Worm (Caenorhabditis elegans) whole organism, L1 larva: ENCODE measurements around the gene hmit-1.3.

Source experiments
- C04F5.9 ChIP-seq: sonication (generic microtip); optimal IDR thresholded peaks from 2 replicates; lab custom pipeline; 2016; ENCODE audit warnings: missing genetic modification characterization, missing compliant biosample characterization
- C16A3.4 ChIP-seq: fragments of 150-350 bp; optimal IDR thresholded peaks from 2 replicates; lab custom pipeline; 2014; ENCODE audit warnings: missing biosample characterization, missing genetic modification characterization
- C34B4.2 ChIP-seq: sonication (generic microtip); optimal IDR thresholded peaks from 2 replicates; lab custom pipeline; 2017; ENCODE audit warnings: mild to moderate bottlenecking, missing genetic modification characterization, missing compliant biosample characterization
- F16B12.6 ChIP-seq: fragments of 150-350 bp; optimal IDR thresholded peaks from 2 replicates; lab custom pipeline; 2014; ENCODE audit warnings: missing biosample characterization, missing genetic modification characterization
- Y116A8C.19 ChIP-seq: sonication (generic microtip); optimal IDR thresholded peaks from 2 replicates; lab custom pipeline; 2016; ENCODE audit warnings: missing compliant biosample characterization, missing genetic modification characterization, borderline replicate concordance
- aha-1 ChIP-seq: fragments of 150-350 bp; optimal IDR thresholded peaks from 2 replicates; lab custom pipeline; 2014; ENCODE audit warnings: missing biosample characterization, missing genetic modification characterization
- ceh-63 ChIP-seq: fragments of 200-800 bp; sonication (Bioruptor generic); optimal IDR thresholded peaks from 2 replicates; lab custom pipeline; 2018; ENCODE audit warnings: mild to moderate bottlenecking, missing genetic modification characterization, missing compliant biosample characterization
- ceh-8 ChIP-seq: fragments of 200-800 bp; sonication (Bioruptor generic); optimal IDR thresholded peaks from 2 replicates; lab custom pipeline; 2018; ENCODE audit warnings: mild to moderate bottlenecking, missing genetic modification characterization, moderate library complexity, missing compliant biosample characterization
- ceh-82 ChIP-seq, 3 experiments: fragments of 150-350 bp in 1 of 3; sonication (generic microtip) in 2 of 3; optimal IDR thresholded peaks; 2 replicates each; lab custom pipeline; 2014 to 2017; ENCODE audit warnings: missing biosample characterization in 3 of 3, missing genetic modification characterization in 3 of 3
- efl-1 ChIP-seq, 4 experiments: fragments of 150-350 bp; optimal IDR thresholded peaks in 3 of 4; peaks in 1 of 4; 1 replicate in 1 of 4; 2 replicates in 3 of 4; lab custom pipeline; 2014; ENCODE audit warnings: missing biosample characterization in 2 of 4, missing genetic modification characterization in 2 of 4, missing genetic modification reagents in 2 of 4
- efl-3 ChIP-seq: fragments of 200-800 bp; sonication (Bioruptor generic); optimal IDR thresholded peaks from 2 replicates; lab custom pipeline; 2018; ENCODE audit warnings: mild to moderate bottlenecking, missing genetic modification characterization, missing compliant biosample characterization
- elt-2 ChIP-seq: sonication (generic microtip); optimal IDR thresholded peaks from 2 replicates; lab custom pipeline; 2016; ENCODE audit warnings: missing genetic modification characterization, mild to moderate bottlenecking, inconsistent platforms, missing compliant biosample characterization, missing genetic modification reagents
- elt-3 ChIP-seq, 6 experiments: fragments of 150-350 bp in 1 of 6; sonication (generic microtip); optimal IDR thresholded peaks; 2 replicates each; lab custom pipeline; 2017 to 2018; ENCODE audit warnings: missing biosample characterization in 6 of 6, missing genetic modification characterization in 6 of 6, inconsistent platforms in 1 of 6
- ets-5 ChIP-seq: fragments of 200-800 bp; sonication (Bioruptor generic); IDR thresholded peaks from 2 replicates; pipeline ENCODE4 v1.3.6; 2022; ENCODE audit warnings: missing genetic modification characterization, missing compliant biosample characterization
- fkh-4 ChIP-seq: sonication (generic microtip); optimal IDR thresholded peaks from 2 replicates; lab custom pipeline; 2016; ENCODE audit warnings: missing compliant biosample characterization, missing genetic modification characterization, borderline replicate concordance
- fkh-8 ChIP-seq: sonication (generic microtip); optimal IDR thresholded peaks from 2 replicates; lab custom pipeline; 2016; ENCODE audit warnings: mild to moderate bottlenecking, missing genetic modification characterization, missing compliant biosample characterization
- fos-1 ChIP-seq: fragments of 150-350 bp; optimal IDR thresholded peaks from 2 replicates; lab custom pipeline; 2014; ENCODE audit warnings: missing biosample characterization, missing genetic modification characterization
- grh-1 ChIP-seq: fragments of 200-800 bp; sonication (Bioruptor generic); IDR thresholded peaks from 2 replicates; pipeline ENCODE4 v1.3.6; 2022; ENCODE audit warnings: missing genetic modification reagents, missing genetic modification characterization, missing compliant biosample characterization
- hlh-17 ChIP-seq: fragments of 200-800 bp; sonication (Bioruptor generic); optimal IDR thresholded peaks from 2 replicates; lab custom pipeline; 2018; ENCODE audit warnings: missing genetic modification characterization, mild to moderate bottlenecking, missing compliant biosample characterization, moderate library complexity, borderline replicate concordance
- hpl-2 ChIP-seq: fragments of 150-350 bp; optimal IDR thresholded peaks from 2 replicates; lab custom pipeline; 2014; ENCODE audit warnings: missing biosample characterization, missing genetic modification reagents, missing genetic modification characterization
- isw-1 ChIP-seq: fragments of 200-800 bp; sonication (Bioruptor generic); IDR thresholded peaks from 2 replicates; pipeline ENCODE4 v1.3.6; 2022; ENCODE audit warnings: missing genetic modification characterization, missing compliant biosample characterization
- jun-1 ChIP-seq: fragments of 150-350 bp; optimal IDR thresholded peaks from 2 replicates; lab custom pipeline; 2014; ENCODE audit warnings: missing biosample characterization, missing genetic modification reagents, missing genetic modification characterization
- lin-14 ChIP-seq: fragments of 200-800 bp; sonication (Bioruptor generic); optimal IDR thresholded peaks from 2 replicates; lab custom pipeline; 2018; ENCODE audit warnings: mild to moderate bottlenecking, missing genetic modification characterization, moderate library complexity, missing compliant biosample characterization
- lin-39 ChIP-seq: fragments of 150-350 bp; optimal IDR thresholded peaks from 2 replicates; lab custom pipeline; 2014; ENCODE audit warnings: missing biosample characterization, missing genetic modification reagents, missing genetic modification characterization
- mef-2 ChIP-seq: fragments of 150-350 bp; optimal IDR thresholded peaks from 2 replicates; lab custom pipeline; 2014; ENCODE audit warnings: missing biosample characterization, missing genetic modification characterization
- nhr-11 ChIP-seq: fragments of 150-350 bp; optimal IDR thresholded peaks from 2 replicates; lab custom pipeline; 2014; ENCODE audit warnings: missing biosample characterization, missing genetic modification characterization
- nhr-12 ChIP-seq: sonication (generic microtip); optimal IDR thresholded peaks from 2 replicates; lab custom pipeline; 2017; ENCODE audit warnings: missing biosample characterization, missing genetic modification characterization
- nhr-19 ChIP-seq: fragments of 200-800 bp; sonication (Bioruptor generic); conservative IDR thresholded peaks from 2 replicates; pipeline ENCODE4 v1.3.6; 2022; ENCODE audit warnings: missing genetic modification characterization, missing compliant biosample characterization
- nhr-237 ChIP-seq: fragments of 150-350 bp; optimal IDR thresholded peaks from 2 replicates; lab custom pipeline; 2014; ENCODE audit warnings: missing biosample characterization, missing genetic modification characterization
- nhr-28 ChIP-seq: fragments of 150-350 bp; optimal IDR thresholded peaks from 2 replicates; lab custom pipeline; 2014; ENCODE audit warnings: missing biosample characterization, missing genetic modification characterization
- nhr-71 ChIP-seq: sonication (generic microtip); optimal IDR thresholded peaks from 2 replicates; lab custom pipeline; 2016; ENCODE audit warnings: mild to moderate bottlenecking, missing genetic modification characterization, moderate library complexity, missing compliant biosample characterization
- nhr-76 ChIP-seq: sonication (generic microtip); optimal IDR thresholded peaks from 2 replicates; lab custom pipeline; 2017; ENCODE audit warnings: missing biosample characterization, missing genetic modification characterization
- pag-3 ChIP-seq: sonication (generic microtip); optimal IDR thresholded peaks from 2 replicates; lab custom pipeline; 2017; ENCODE audit warnings: missing genetic modification characterization, mild to moderate bottlenecking, missing compliant biosample characterization, antibody characterized with exemption, borderline replicate concordance; ENCODE audit not compliant: insufficient read depth
- rnt-1 ChIP-seq: sonication (generic microtip); optimal IDR thresholded peaks from 2 replicates; lab custom pipeline; 2016; ENCODE audit warnings: mild to moderate bottlenecking, missing genetic modification characterization, moderate library complexity, missing compliant biosample characterization
- skn-1 ChIP-seq: fragments of 150-350 bp; optimal IDR thresholded peaks from 2 replicates; lab custom pipeline; 2014; ENCODE audit warnings: missing biosample characterization, missing genetic modification characterization
- sup-37 ChIP-seq: fragments of 200-800 bp; sonication (Bioruptor generic); optimal IDR thresholded peaks from 2 replicates; lab custom pipeline; 2018; ENCODE audit warnings: mild to moderate bottlenecking, missing genetic modification characterization, missing compliant biosample characterization
- swsn-7 ChIP-seq: sonication (generic microtip); optimal IDR thresholded peaks from 2 replicates; lab custom pipeline; 2016; ENCODE audit warnings: missing genetic modification characterization, missing compliant biosample characterization
- tbx-2 ChIP-seq: sonication (generic microtip); optimal IDR thresholded peaks from 2 replicates; lab custom pipeline; 2016; ENCODE audit warnings: missing genetic modification characterization, missing compliant biosample characterization
- tlp-1 ChIP-seq: fragments of 150-350 bp; optimal IDR thresholded peaks from 2 replicates; lab custom pipeline; 2014; ENCODE audit warnings: missing biosample characterization, missing genetic modification characterization
- unc-130 ChIP-seq: fragments of 150-350 bp; optimal IDR thresholded peaks from 2 replicates; lab custom pipeline; 2017; ENCODE audit warnings: missing biosample characterization, missing genetic modification characterization, inconsistent platforms
- xbp-1 ChIP-seq: sonication (generic microtip); optimal IDR thresholded peaks from 2 replicates; lab custom pipeline; 2016; ENCODE audit warnings: missing genetic modification characterization, missing compliant biosample characterization
- ztf-11 ChIP-seq, 2 experiments: sonication (generic microtip); optimal IDR thresholded peaks; 2 replicates each; lab custom pipeline; 2016 to 2017; ENCODE audit warnings: missing genetic modification characterization in 2 of 2, missing biosample characterization in 1 of 2, missing compliant biosample characterization in 1 of 2
- ztf-4 ChIP-seq: fragments of 150-350 bp; optimal IDR thresholded peaks from 2 replicates; lab custom pipeline; 2014; ENCODE audit warnings: missing biosample characterization, missing genetic modification characterization

hmit-1.3 gene

DNA sequence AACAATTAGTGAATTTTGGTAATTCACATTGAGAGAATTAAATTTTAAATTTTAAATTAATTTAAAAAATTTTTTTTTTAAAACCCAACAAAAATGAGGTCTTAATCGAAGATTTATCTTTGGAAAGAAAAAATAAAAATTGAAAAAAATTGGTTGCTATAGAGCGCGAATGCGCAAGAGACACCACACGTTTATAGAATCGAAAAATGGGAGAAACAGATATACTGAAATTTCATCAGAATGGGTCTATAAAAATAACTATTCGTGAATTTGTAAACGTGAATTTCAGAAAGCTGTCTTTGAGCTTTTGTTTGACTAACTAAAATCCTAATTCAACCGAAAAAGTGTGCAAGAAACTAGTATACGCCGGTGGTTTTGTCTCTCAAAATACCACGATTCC is 21.0 kb upstream of the hmit-1.3 start (continued):
- TF ChIP-seq ztf-11 (tag; optimal IDR thresholded peaks at IDR 0.05; lab: Kevin White, UChicago), result peak in 1 of 2 experiments; percentile 73
- no peak for TF ChIP-seq grh-1 (GFP tag; lab: Robert Waterston, UW)
- TF ChIP-seq hlh-17, result no peak
- TF ChIP-seq hpl-2 (GFP tag; lab: Kevin White, UChicago), result peak; percentile 49
- TF ChIP-seq isw-1 (GFP tag; lab: Robert Waterston, UW), result peak; percentile 63
- no peak for TF ChIP-seq nhr-11 (tag; lab: Kevin White, UChicago)
- no peak for TF ChIP-seq ets-5 (GFP tag; lab: Robert Waterston, UW)
- TF ChIP-seq jun-1, result peak; percentile 51

DNA sequence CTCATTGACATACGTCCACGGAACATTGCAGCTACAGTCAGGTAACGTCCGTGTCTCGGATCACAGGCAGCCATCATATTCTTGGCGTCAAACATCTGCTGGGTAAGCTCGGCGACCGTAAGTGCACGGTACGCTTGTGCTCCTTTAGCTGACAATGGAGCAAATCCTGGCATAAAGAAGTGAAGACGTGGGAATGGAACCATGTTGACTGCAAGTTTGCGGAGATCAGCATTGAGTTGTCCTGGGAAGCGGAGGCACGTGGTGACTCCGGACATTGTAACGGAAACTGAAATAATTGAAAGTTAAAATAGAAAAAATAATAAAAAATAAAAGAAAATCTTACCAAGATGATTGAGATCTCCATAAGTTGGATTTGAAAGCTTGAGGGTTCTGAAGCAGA is 20.1 kb upstream of the hmit-1.3 start:
- no peak for TF ChIP-seq nhr-71 (tag; lab: Kevin White, UChicago)
- TF ChIP-seq nhr-19 (GFP tag; lab: Robert Waterston, UW), result no peak
- TF ChIP-seq rnt-1 (tag; lab: Kevin White, UChicago), result no peak
- no peak for TF ChIP-seq elt-2 (tag; lab: Kevin White, UChicago)

DNA sequence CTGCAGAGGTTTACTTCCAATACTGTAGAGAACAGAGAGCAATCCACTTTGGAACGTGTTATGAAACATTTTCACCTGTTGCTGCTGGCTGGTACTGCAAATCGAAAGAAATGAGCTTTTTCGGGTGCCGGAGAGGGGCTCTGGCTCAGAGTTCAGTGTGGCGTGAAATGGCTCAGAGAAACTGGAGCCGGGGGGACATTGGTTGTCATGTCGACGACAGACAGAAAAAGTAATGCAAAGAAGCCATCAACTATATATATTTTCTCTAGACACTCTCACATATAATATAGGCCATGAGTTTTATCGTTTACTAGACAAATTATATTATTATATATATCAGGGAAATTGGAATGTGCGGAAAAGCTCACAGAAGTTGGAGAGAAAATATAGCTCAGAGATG is 18.0 kb upstream of the hmit-1.3 start, which contains the start of gene cfap-20:
cfap-20 (minus strand) TSS at position 101 of the 400 bp plus-strand sequence.
- TF ChIP-seq F16B12.6 (tag; lab: Kevin White, UChicago) (no peak), aha-1 (tag; lab: Kevin White, UChicago) (no peak), fkh-8 (tag; lab: Kevin White, UChicago) (peak; percentile 12), fos-1 (tag; lab: Kevin White, UChicago) (no peak)
- TF ChIP-seq, all 84 proteins: peak for 1

DNA sequence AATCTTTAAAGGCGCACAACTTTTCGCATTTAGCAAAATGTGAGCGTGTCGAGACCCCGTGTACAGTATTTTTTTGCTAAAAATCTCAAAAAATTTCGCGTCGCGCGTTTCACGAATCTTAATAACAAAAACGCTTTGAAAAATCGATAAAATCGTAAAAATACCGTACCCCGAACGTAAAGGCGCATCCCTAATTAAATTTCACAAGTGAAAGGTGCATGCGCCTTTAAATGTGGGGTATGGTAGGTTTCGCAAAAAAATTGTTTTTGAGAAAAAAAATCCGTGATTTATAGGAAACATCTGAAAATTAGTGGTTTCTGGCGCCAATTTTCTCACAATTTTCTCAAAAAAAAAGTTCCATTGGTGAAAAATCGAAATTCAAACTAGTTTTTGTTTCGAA is 14.8 kb upstream of the hmit-1.3 start:
- TF ChIP-seq nhr-76, result no peak
- no peak for TF ChIP-seq nhr-237 (tag; lab: Kevin White, UChicago)
- TF ChIP-seq fkh-8 (tag; lab: Kevin White, UChicago), result no peak
- TF ChIP-seq mef-2 (tag; lab: Kevin White, UChicago), result no peak
- no peak for TF ChIP-seq efl-3 (GFP tag; lab: Kevin White, UChicago)
- no peak for TF ChIP-seq C16A3.4
- no peak for TF ChIP-seq nhr-28 (tag; lab: Kevin White, UChicago)
- TF ChIP-seq, all 84 proteins: peak for 0

DNA sequence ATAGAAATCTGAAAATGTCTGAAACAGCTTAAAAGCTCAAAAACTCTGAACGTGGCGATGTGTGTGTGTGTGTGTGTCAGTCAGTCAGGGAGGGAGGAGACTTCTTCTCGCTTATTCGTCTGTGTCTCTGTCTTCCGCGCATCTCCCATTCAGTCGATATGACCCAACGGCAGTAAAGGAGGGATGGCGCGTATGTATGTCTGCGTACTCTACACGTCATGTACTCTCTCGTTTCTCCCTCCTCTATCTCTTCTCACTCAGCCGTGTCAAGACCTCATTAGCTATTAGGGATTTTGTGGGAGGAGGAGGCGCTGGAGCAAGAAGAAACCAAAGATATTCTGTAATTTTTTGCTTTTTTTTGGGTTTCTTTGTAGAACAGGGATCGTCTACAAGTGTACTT is 12.6 kb upstream of the hmit-1.3 start:
- no peak for TF ChIP-seq sup-37 (GFP tag; lab: Kevin White, UChicago)
- TF ChIP-seq lin-14 (GFP tag; lab: Kevin White, UChicago), result peak; percentile 92
- TF ChIP-seq efl-3 (GFP tag; lab: Kevin White, UChicago), result no peak
- peak; percentile 39; the same call in 1 of the 2 replicates for TF ChIP-seq isw-1 (GFP tag; lab: Robert Waterston, UW)
- TF ChIP-seq nhr-11 (tag; lab: Kevin White, UChicago), result no peak
- no peak for TF ChIP-seq C04F5.9 (tag; lab: Kevin White, UChicago)
- no peak for TF ChIP-seq Y116A8C.19 (tag; lab: Kevin White, UChicago)
- TF ChIP-seq nhr-76, result no peak
- no peak for TF ChIP-seq elt-3 (tag; optimal IDR thresholded peaks at IDR 0.05; lab: Kevin White, UChicago)
- no peak for TF ChIP-seq elt-2 (tag; lab: Kevin White, UChicago)
- no peak for TF ChIP-seq nhr-12 (tag; lab: Kevin White, UChicago)
- no peak for TF ChIP-seq pag-3 (tag; lab: Kevin White, UChicago)
- no peak for TF ChIP-seq ceh-63 (GFP tag; lab: Kevin White, UChicago)
- TF ChIP-seq swsn-7 (tag; lab: Kevin White, UChicago), result peak; percentile 72
- TF ChIP-seq mef-2 (tag; lab: Kevin White, UChicago), result no peak
- no peak for TF ChIP-seq hlh-17
- TF ChIP-seq efl-1 (optimal IDR thresholded peaks at IDR 0.05; lab: Kevin White, UChicago), result peak; percentile 60 to 76
- TF ChIP-seq efl-1 (GFP tag; optimal IDR thresholded peaks at IDR 0.05 in 1 of 2; lab: Kevin White, UChicago), result peak; percentile 12 to 78
- TF ChIP-seq xbp-1 (tag; lab: Kevin White, UChicago), result peak; percentile 58
- TF ChIP-seq lin-39 (tag; lab: Kevin White, UChicago), result no peak
- peak; percentile 72 for TF ChIP-seq tbx-2 (tag; lab: Kevin White, UChicago)
- no peak for TF ChIP-seq C34B4.2 (tag; lab: Kevin White, UChicago)
- no peak for TF ChIP-seq fkh-4 (tag; lab: Kevin White, UChicago)
- no peak for TF ChIP-seq nhr-237 (tag; lab: Kevin White, UChicago)
- no peak for TF ChIP-seq skn-1 (tag; lab: Kevin White, UChicago)
- no peak for TF ChIP-seq fos-1 (tag; lab: Kevin White, UChicago)
- TF ChIP-seq ztf-4 (tag; lab: Kevin White, UChicago), result no peak
- TF ChIP-seq tlp-1, result no peak
- TF ChIP-seq ceh-82 (tag; optimal IDR thresholded peaks at IDR 0.05; lab: Kevin White, UChicago), result peak; percentile 54 to 84 (median 59)
- TF ChIP-seq grh-1 (GFP tag; lab: Robert Waterston, UW), result no peak
- TF ChIP-seq unc-130 (tag; lab: Kevin White, UChicago), result no peak
- TF ChIP-seq ceh-8, result peak; percentile 25
